Fruit fly (Drosophila melanogaster): ENCODE measurements around the gene PolE1.

The PolE1 gene

DNA sequence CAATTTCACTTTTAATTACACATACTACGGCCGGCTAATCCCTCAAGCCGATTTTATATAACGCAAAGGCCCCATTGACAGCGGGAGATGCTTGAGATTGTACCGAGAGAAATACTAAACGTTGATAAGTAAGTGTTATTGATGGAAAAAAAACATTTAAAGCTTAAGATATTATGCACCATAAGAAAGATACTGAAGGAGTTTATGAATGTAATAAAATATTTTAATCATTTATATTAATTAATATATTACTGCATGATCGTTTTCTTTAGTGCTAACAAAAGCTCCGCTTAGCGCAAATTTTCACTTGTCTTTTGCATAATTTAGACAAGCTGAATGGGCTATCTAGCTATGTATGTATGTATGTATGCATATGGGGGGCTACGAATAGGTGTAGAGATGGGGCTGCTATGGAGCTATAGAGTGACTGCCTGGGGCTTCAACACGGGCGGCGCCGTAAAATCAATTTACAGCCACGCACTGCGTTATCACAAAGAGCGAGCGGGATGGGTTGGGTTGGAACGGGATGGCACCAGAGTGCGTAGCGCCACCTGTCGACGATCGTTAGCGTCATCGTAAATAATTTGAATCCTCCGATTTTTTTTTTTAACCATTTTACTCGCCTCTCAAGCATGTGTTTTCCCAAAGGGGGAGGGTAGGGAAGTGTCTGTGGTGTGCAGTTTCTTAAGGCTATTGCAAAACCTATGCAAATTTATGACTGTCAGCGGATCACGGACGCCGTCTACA is 48.8 kb downstream of the PolE1 start (continued):
- TF ChIP-seq Asciz (GFP tag; optimal IDR thresholded peaks at IDR 0.05) (peak; percentile 11), crol (GFP tag; IDR thresholded peaks at IDR 0.05) (no peak), Aef1 (GFP tag; IDR thresholded peaks at IDR 0.05) (no peak), Hsf (GFP tag; optimal IDR thresholded peaks at IDR 0.05) (no peak), Adf1 (GFP tag; IDR thresholded peaks at IDR 0.05) (no peak), kay (GFP tag; optimal IDR thresholded peaks at IDR 0.05) (no peak), D (optimal IDR thresholded peaks at IDR 0.05) (no peak), D (GFP tag; optimal IDR thresholded peaks at IDR 0.05) (no peak), Xbp1 (GFP tag; optimal IDR thresholded peaks at IDR 0.05) (peak; percentile 37), dysf (GFP tag; IDR thresholded peaks at IDR 0.05) (no peak), CG6254 (GFP tag; optimal IDR thresholded peaks at IDR 0.05) (no peak), Doc3 (GFP tag; IDR thresholded peaks at IDR 0.05; ENCODE audit: partially characterized antibody) (no peak), schlank (tag; optimal IDR thresholded peaks at IDR 0.05) (no peak), ase (GFP tag; IDR thresholded peaks at IDR 0.05) (no peak), tap (tag; optimal IDR thresholded peaks at IDR 0.05) (no peak), ranshi (GFP tag; IDR thresholded peaks at IDR 0.05) (peak; percentile 32; the same call in 1 of the 2 replicates), CG12942 (GFP tag; optimal IDR thresholded peaks at IDR 0.05) (no peak), sisA (GFP tag; IDR thresholded peaks at IDR 0.05) (peak; percentile 50), ken (GFP tag; IDR thresholded peaks at IDR 0.05) (peak; percentile 20; the same call in 1 of the 3 replicates), Hmx (GFP tag; optimal IDR thresholded peaks at IDR 0.05) (no peak), CG12104 (GFP tag; optimal IDR thresholded peaks at IDR 0.05) (no peak), Rfx (GFP tag; IDR thresholded peaks at IDR 0.05) (no peak), her (GFP tag; optimal IDR thresholded peaks at IDR 0.05) (no peak), Sox102F (GFP tag; optimal IDR thresholded peaks at IDR 0.05) (peak; percentile 84), bbx (GFP tag; IDR thresholded peaks at IDR 0.05; ENCODE audit: partially characterized antibody) (no peak), H2.0 (GFP tag; IDR thresholded peaks at IDR 0.05) (peak; percentile 54; the same call in 1 of the 2 replicates), Ets65A (GFP tag) (no peak)

DNA sequence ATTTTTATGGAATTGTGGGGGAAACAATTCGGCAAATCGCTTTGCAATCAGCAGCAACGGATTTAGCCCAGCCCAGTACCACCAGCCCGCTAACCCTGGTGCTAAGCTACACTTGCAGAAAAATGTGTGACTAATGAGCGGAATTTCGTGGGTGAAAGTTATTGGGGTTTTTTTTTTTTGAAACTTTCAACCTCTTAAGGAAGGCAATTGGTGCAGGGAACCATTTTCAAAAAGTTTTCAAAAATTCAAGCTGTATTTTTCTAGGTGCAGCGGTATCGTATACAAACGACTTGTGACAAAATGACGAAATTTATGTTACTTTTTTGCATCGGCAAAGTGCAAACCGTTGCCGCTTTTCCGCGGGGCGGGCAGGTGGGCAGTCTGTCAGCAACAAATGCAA is 51.1 kb downstream of the PolE1 start:
- TF ChIP-seq br (optimal IDR thresholded peaks at IDR 0.05), result no peak
- no peak for TF ChIP-seq pan (optimal IDR thresholded peaks at IDR 0.05)
- TF ChIP-seq pan (GFP tag; optimal IDR thresholded peaks at IDR 0.05 in 1 of 2, IDR thresholded peaks at IDR 0.05 in 1 of 2), result peak in 1 of 2 experiments; percentile 9
- peak; percentile 63 for TF ChIP-seq Drgx (GFP tag; IDR thresholded peaks at IDR 0.05)

DNA sequence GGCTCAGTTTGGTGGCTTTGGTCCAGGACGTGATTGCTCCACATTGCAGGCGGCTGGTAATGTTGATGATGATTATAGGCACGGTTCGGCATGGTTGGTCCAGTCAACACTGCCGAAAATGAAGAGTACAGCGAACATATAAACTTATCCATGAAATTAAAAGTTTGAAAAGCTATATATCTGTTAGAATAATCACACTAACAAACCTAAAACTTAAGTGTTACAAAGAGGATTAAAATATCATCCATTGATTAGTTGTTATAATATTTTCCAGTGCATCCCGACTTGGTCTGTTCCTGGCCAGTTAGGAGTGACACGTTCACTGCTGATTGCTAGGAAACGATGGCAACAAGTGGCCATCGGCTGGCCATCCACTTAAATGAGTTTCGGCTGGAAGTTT is 51.8 kb downstream of the PolE1 start:
- no peak for TF ChIP-seq CG30403 (GFP tag; optimal IDR thresholded peaks at IDR 0.05)
- peak; percentile 34 for TF ChIP-seq Ets65A (GFP tag)

DNA sequence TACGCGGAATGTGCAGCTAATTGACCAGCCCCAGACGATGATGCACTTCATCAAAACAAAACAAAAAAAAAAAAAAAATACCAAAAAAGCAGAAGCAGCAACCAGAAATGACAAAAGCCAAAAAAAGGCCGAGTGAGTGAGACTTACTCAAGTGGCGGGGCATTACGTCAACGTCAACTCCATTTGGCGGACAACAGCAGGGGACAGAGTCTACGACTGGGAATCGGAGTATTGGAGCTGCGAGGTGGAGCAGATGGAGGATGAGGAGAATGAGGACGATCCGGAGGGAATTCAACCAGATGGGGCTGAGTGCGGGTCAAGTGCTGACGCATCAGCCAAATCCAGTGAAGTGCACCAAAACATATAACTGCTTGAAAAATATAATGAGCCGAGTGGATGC is 53.6 kb downstream of the PolE1 start:
- TF ChIP-seq gcm2 (GFP tag; optimal IDR thresholded peaks at IDR 0.05) (no peak), z (GFP tag; IDR thresholded peaks at IDR 0.05) (0 out of 3 replicates have a peak, but pooled peaks have one; percentile 40)

DNA sequence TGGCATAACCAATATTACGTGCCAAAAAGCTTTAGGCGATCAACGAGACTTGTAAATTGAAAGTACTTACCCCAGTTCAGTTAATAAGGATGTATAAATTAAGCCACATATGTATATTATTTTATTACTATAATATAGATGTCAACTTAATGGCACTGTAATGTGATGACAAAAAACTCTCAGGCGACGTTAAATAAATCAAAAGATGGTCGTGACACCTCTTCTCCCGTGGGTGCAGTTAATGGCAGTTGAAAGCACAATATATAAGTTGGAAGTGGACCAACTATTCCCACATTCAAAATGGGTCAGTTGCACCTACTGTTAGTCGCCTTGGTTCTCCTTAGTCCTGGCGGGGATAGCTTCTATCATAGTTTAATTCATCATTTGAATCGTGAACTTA is 54.6 kb downstream of the PolE1 start, which contains the start of gene Ir94d:
Gene Ir94d, plus strand, starts transcription at position 301 of the 400 bp plus-strand sequence.
- TF ChIP-seq CG1603 (tag; optimal IDR thresholded peaks at IDR 0.05) (no peak), her (GFP tag; optimal IDR thresholded peaks at IDR 0.05) (no peak), sens-2 (GFP tag; IDR thresholded peaks at IDR 0.05) (no peak), HLH4C (GFP tag; IDR thresholded peaks at IDR 0.05; ENCODE audit: partially characterized antibody) (no peak), odd (GFP tag; optimal IDR thresholded peaks at IDR 0.05) (no peak), disco-r (GFP tag; optimal IDR thresholded peaks at IDR 0.05) (no peak), pb (GFP tag; optimal IDR thresholded peaks at IDR 0.05) (no peak), Deaf1 (tag; optimal IDR thresholded peaks at IDR 0.05) (no peak), CG34376 (GFP tag; optimal IDR thresholded peaks at IDR 0.05) (no peak), CG14050 (GFP tag; IDR thresholded peaks at IDR 0.05) (no peak), ind (GFP tag; optimal IDR thresholded peaks at IDR 0.05) (no peak), E2f1 (GFP tag; IDR thresholded peaks at IDR 0.05) (no peak)
